Fruit fly (Drosophila melanogaster) S2 (cell line): Measurements from ENCODE around the gene Der-2.

ENCODE experiments used
- CG8478 ChIP-seq: fragments of >200 bp; optimal IDR thresholded peaks from 2 replicates; lab custom pipeline; 2018
- CTCF ChIP-seq, 2 experiments: fragments of >200 bp; optimal IDR thresholded peaks; 2 replicates each; lab custom pipeline; 2018

DNA sequence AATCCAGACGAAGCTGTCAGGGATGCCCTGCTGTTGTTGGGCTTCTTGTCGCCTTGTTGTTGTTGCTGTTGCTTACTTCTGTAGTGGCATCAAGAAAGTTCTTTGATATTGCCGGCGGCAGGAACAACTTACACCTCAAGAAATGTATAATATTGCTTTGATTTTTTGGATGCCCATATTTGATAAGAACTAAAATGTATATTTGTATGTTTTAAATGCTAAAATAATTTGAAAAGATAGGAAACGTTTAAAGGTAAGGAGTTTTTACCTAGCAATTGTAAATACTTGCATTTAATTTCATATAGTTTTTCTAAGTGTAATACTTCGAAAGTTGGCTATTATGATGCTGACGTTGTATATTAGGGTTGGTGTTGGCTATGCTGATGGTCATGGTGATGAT, 26.1 kb upstream of the Der-2 start:
- no peak for TF ChIP-seq CG8478 (lab: Kevin White, UChicago)
- TF ChIP-seq CTCF (optimal IDR thresholded peaks at IDR 0.05; lab: Kevin White, UChicago), result no peak
